Worm (Caenorhabditis elegans) whole organism, L1 larva: ENCODE data around the gene F54E7.6.

Experiments
- Y116A8C.19 ChIP-seq: sonication (generic microtip); optimal IDR thresholded peaks from 2 replicates; lab custom pipeline; 2016; ENCODE audit warnings: missing compliant biosample characterization, missing genetic modification characterization, borderline replicate concordance
- blmp-1 ChIP-seq: fragments of 150-350 bp; optimal IDR thresholded peaks from 2 replicates; lab custom pipeline; 2014; ENCODE audit warnings: missing biosample characterization, missing genetic modification characterization
- ces-1 ChIP-seq: fragments of 150-350 bp; optimal IDR thresholded peaks from 2 replicates; lab custom pipeline; 2014; ENCODE audit warnings: missing biosample characterization, missing genetic modification reagents, missing genetic modification characterization
- hlh-4 ChIP-seq: sonication (generic microtip); optimal IDR thresholded peaks from 2 replicates; lab custom pipeline; 2016; ENCODE audit warnings: mild to moderate bottlenecking, missing genetic modification characterization, missing compliant biosample characterization
- lin-39 ChIP-seq: fragments of 150-350 bp; optimal IDR thresholded peaks from 2 replicates; lab custom pipeline; 2014; ENCODE audit warnings: missing biosample characterization, missing genetic modification reagents, missing genetic modification characterization
- lsy-2 ChIP-seq, 2 experiments: fragments of 150-350 bp; optimal IDR thresholded peaks; 2 replicates each; lab custom pipeline; 2014; ENCODE audit warnings: missing biosample characterization in 2 of 2, missing genetic modification characterization in 2 of 2
- nhr-11 ChIP-seq: fragments of 150-350 bp; optimal IDR thresholded peaks from 2 replicates; lab custom pipeline; 2014; ENCODE audit warnings: missing biosample characterization, missing genetic modification characterization
- nhr-237 ChIP-seq: fragments of 150-350 bp; optimal IDR thresholded peaks from 2 replicates; lab custom pipeline; 2014; ENCODE audit warnings: missing biosample characterization, missing genetic modification characterization
- nhr-28 ChIP-seq: fragments of 150-350 bp; optimal IDR thresholded peaks from 2 replicates; lab custom pipeline; 2014; ENCODE audit warnings: missing biosample characterization, missing genetic modification characterization
- pqm-1 ChIP-seq: sonication (generic microtip); optimal IDR thresholded peaks from 3 replicates; lab custom pipeline; 2017; ENCODE audit warnings: missing biosample characterization, missing genetic modification characterization
- rnt-1 ChIP-seq: sonication (generic microtip); optimal IDR thresholded peaks from 2 replicates; lab custom pipeline; 2016; ENCODE audit warnings: mild to moderate bottlenecking, missing genetic modification characterization, moderate library complexity, missing compliant biosample characterization
- snpc-4 ChIP-seq: fragments of 150-350 bp; optimal IDR thresholded peaks from 2 replicates; lab custom pipeline; 2014; ENCODE audit warnings: missing biosample characterization, missing genetic modification characterization
- sox-4 ChIP-seq: sonication (generic microtip); optimal IDR thresholded peaks from 2 replicates; lab custom pipeline; 2016; ENCODE audit warnings: missing genetic modification characterization, missing compliant biosample characterization

- no peak for TF ChIP-seq nhr-28 (tag; lab: Kevin White, UChicago)
- peak; percentile 57 for TF ChIP-seq blmp-1
- no peak for TF ChIP-seq Y116A8C.19 (tag; lab: Kevin White, UChicago)
- TF ChIP-seq hlh-4 (tag; lab: Kevin White, UChicago), result no peak
- TF ChIP-seq pqm-1 (tag; lab: Kevin White, UChicago), result no peak
- TF ChIP-seq snpc-4 (tag; lab: Kevin White, UChicago), result no peak
- TF ChIP-seq ces-1 (GFP tag; lab: Kevin White, UChicago), result no peak
- TF ChIP-seq sox-4, result no peak
- no peak for TF ChIP-seq rnt-1 (tag; lab: Kevin White, UChicago)
- TF ChIP-seq nhr-237 (tag; lab: Kevin White, UChicago), result no peak
- no peak for TF ChIP-seq lin-39
- peak in 1 of 2 experiments; percentile 26 for TF ChIP-seq lsy-2 (tag; optimal IDR thresholded peaks at IDR 0.05; lab: Kevin White, UChicago)
- TF ChIP-seq nhr-11 (tag; lab: Kevin White, UChicago), result no peak
These were observed 7.1 kb upstream of the F54E7.6 start for ce11 chrIII:5667952-5668489.
